Fruit fly (Drosophila melanogaster) whole organism, embryonic: ENCODE results near the gene Tim17a2.
A peak's percentile ranks its signal among the peaks of the same experiment; 100 is the strongest.

Source experiments
- Atf6 ChIP-seq: fragments of 200-800 bp; sonication (Bioruptor generic); IDR thresholded peaks from 2 replicates; pipeline ENCODE4 v1.3.6; 2022; ENCODE audit warnings: missing biosample characterization, missing genetic modification characterization
- Awh ChIP-seq: fragments of 200-800 bp; sonication (Bioruptor generic); IDR thresholded peaks from 2 replicates; pipeline ENCODE4, ENCODE4 v1.3.6; 2022; ENCODE audit warnings: missing biosample characterization, missing genetic modification characterization
- C15 ChIP-seq: fragments of 200-800 bp; sonication (Bioruptor generic); IDR thresholded peaks from 3 replicates; pipeline ENCODE4 v1.3.6; 2022; ENCODE audit warnings: missing biosample characterization, missing genetic modification characterization
- CG10959 ChIP-seq: fragments of 200-800 bp; sonication (Bioruptor generic); IDR thresholded peaks from 2 replicates; pipeline ENCODE4 v1.3.6; 2022; ENCODE audit warnings: missing biosample characterization, missing genetic modification characterization
- CG11456 ChIP-seq: fragments of 200-800 bp; sonication (Bioruptor generic); IDR thresholded peaks from 3 replicates; pipeline ENCODE4 v1.3.6; 2022; ENCODE audit warnings: missing biosample characterization, missing genetic modification characterization
- CG12659 ChIP-seq: fragments of 200-800 bp; sonication (Bioruptor generic); optimal IDR thresholded peaks from 3 replicates; lab custom pipeline; 2017; ENCODE audit warnings: mild to moderate bottlenecking, missing biosample characterization, missing genetic modification reagents, missing genetic modification characterization
- CG13894 ChIP-seq: fragments of 200-800 bp; sonication (Bioruptor generic); optimal IDR thresholded peaks from 3 replicates; lab custom pipeline; 2018; ENCODE audit warnings: missing biosample characterization, mild to moderate bottlenecking, missing genetic modification characterization, moderate library complexity
- CG1529 ChIP-seq: fragments of 200-800 bp; sonication (Bioruptor generic); optimal IDR thresholded peaks from 3 replicates; lab custom pipeline; 2018; ENCODE audit warnings: missing biosample characterization, missing genetic modification characterization
- CG15601 ChIP-seq: fragments of 200-800 bp; sonication (Bioruptor generic); optimal IDR thresholded peaks from 3 replicates; lab custom pipeline; 2019; ENCODE audit warnings: missing biosample characterization, mild to moderate bottlenecking, missing genetic modification characterization, moderate library complexity
- CG17912 ChIP-seq: fragments of 200-800 bp; sonication (Bioruptor generic); optimal IDR thresholded peaks from 2 replicates; lab custom pipeline; 2018; ENCODE audit warnings: missing biosample characterization, mild to moderate bottlenecking, missing genetic modification characterization
- CG18764 ChIP-seq: fragments of 200-800 bp; sonication (Bioruptor generic); optimal IDR thresholded peaks from 3 replicates; lab custom pipeline; 2016; ENCODE audit warnings: missing biosample characterization, missing genetic modification characterization
- CG2129 ChIP-seq: fragments of 200-800 bp; sonication (Bioruptor generic); IDR thresholded peaks from 2 replicates; pipeline ENCODE4 v1.3.6; 2022; ENCODE audit warnings: missing biosample characterization, missing genetic modification characterization; ENCODE audit not compliant: partially characterized antibody
- CG2889 ChIP-seq: fragments of 200-800 bp; sonication (Bioruptor generic); IDR thresholded peaks from 3 replicates; pipeline ENCODE4 v1.3.6; 2022; ENCODE audit warnings: missing biosample characterization, missing genetic modification characterization
- CG33557 ChIP-seq: fragments of 200-800 bp; sonication (Bioruptor generic); optimal IDR thresholded peaks from 2 replicates; lab custom pipeline; 2019; ENCODE audit warnings: missing biosample characterization, mild to moderate bottlenecking, missing genetic modification characterization, moderate library complexity
- CG4424 ChIP-seq: fragments of 200-800 bp; sonication (Bioruptor generic); optimal IDR thresholded peaks from 3 replicates; lab custom pipeline; 2016; ENCODE audit warnings: missing biosample characterization, missing genetic modification characterization
- CG6765 ChIP-seq: fragments of 200-800 bp; sonication (Bioruptor generic); optimal IDR thresholded peaks from 3 replicates; lab custom pipeline; 2017; ENCODE audit warnings: missing biosample characterization, mild to moderate bottlenecking, missing genetic modification characterization
- CG7556 ChIP-seq: fragments of 200-800 bp; sonication (Bioruptor generic); optimal IDR thresholded peaks from 2 replicates; lab custom pipeline; 2017; ENCODE audit warnings: missing biosample characterization, mild to moderate bottlenecking, missing genetic modification characterization
- CG9215 ChIP-seq: fragments of 200-800 bp; sonication (Bioruptor generic); IDR thresholded peaks from 2 replicates; pipeline ENCODE4 v1.3.6; 2022; ENCODE audit warnings: missing biosample characterization, missing genetic modification characterization
- CTCF ChIP-seq: fragments of 200-800 bp; sonication (Bioruptor generic); optimal IDR thresholded peaks from 2 replicates; lab custom pipeline; 2017; ENCODE audit warnings: missing biosample characterization, mild to moderate bottlenecking, missing genetic modification characterization, moderate library complexity
- Deaf1 ChIP-seq: fragments of 200-800 bp; optimal IDR thresholded peaks from 3 replicates; lab custom pipeline; 2019; ENCODE audit warnings: missing biosample characterization, mild to moderate bottlenecking, missing genetic modification characterization, moderate library complexity
- ERR ChIP-seq: fragments of 200-800 bp; sonication (Bioruptor generic); optimal IDR thresholded peaks from 2 replicates; lab custom pipeline; 2016; ENCODE audit warnings: missing biosample characterization, missing genetic modification characterization
- GATAe ChIP-seq: fragments of 200-800 bp; sonication (Bioruptor generic); conservative IDR thresholded peaks from 2 replicates; pipeline ENCODE4 v1.3.6; 2022; ENCODE audit warnings: missing biosample characterization, missing genetic modification characterization
- Gsc ChIP-seq: fragments of 200-800 bp; sonication (Bioruptor generic); IDR thresholded peaks from 2 replicates; pipeline ENCODE4 v1.3.6; 2022; ENCODE audit warnings: missing biosample characterization, missing genetic modification characterization
- Gug ChIP-seq: fragments of 200-800 bp; sonication (Bioruptor generic); IDR thresholded peaks from 4 replicates; pipeline ENCODE4 v1.3.6; 2022; ENCODE audit warnings: missing biosample characterization, missing genetic modification characterization
- Hmx ChIP-seq: fragments of 200-800 bp; sonication (Bioruptor generic); optimal IDR thresholded peaks from 2 replicates; lab custom pipeline; 2016; ENCODE audit warnings: missing biosample characterization, missing genetic modification characterization
- Nf-YB ChIP-seq: fragments of 200-800 bp; sonication (Bioruptor generic); optimal IDR thresholded peaks from 3 replicates; lab custom pipeline; 2019; ENCODE audit warnings: missing biosample characterization, mild to moderate bottlenecking, missing genetic modification characterization, moderate library complexity
- Scr ChIP-seq: fragments of 200-800 bp; sonication (Bioruptor generic); IDR thresholded peaks from 2 replicates; pipeline ENCODE4 v1.3.6; 2022; ENCODE audit warnings: missing biosample characterization, missing genetic modification characterization; ENCODE audit not compliant: partially characterized antibody
- Sry-β ChIP-seq: fragments of 200-800 bp; sonication (Bioruptor generic); optimal IDR thresholded peaks from 2 replicates; lab custom pipeline; 2018; ENCODE audit warnings: missing biosample characterization, mild to moderate bottlenecking, missing genetic modification characterization, moderate library complexity
- ara ChIP-seq: fragments of 200-800 bp; sonication (Bioruptor generic); IDR thresholded peaks from 2 replicates; pipeline ENCODE4 v1.3.6; 2022; ENCODE audit warnings: missing biosample characterization, missing genetic modification characterization
- bab2 ChIP-seq: fragments of 200-800 bp; sonication (Bioruptor generic); optimal IDR thresholded peaks from 2 replicates; lab custom pipeline; 2016; ENCODE audit warnings: missing biosample characterization, missing genetic modification characterization
- ci ChIP-seq: fragments of 200-800 bp; sonication (Bioruptor generic); IDR thresholded peaks from 3 replicates; pipeline ENCODE4 v1.3.6; 2022; ENCODE audit warnings: missing biosample characterization, missing genetic modification characterization
- crol ChIP-seq: fragments of 200-800 bp; sonication (Bioruptor generic); IDR thresholded peaks from 2 replicates; pipeline ENCODE4 v1.3.6; 2022; ENCODE audit warnings: missing biosample characterization, missing genetic modification characterization
- dmrt99B ChIP-seq: fragments of 200-800 bp; sonication (Bioruptor generic); optimal IDR thresholded peaks from 2 replicates; lab custom pipeline; 2018; ENCODE audit warnings: missing biosample characterization, mild to moderate bottlenecking, missing genetic modification characterization, moderate library complexity
- dpn ChIP-seq, 2 experiments: fragments of 200-800 bp; sonication (Bioruptor generic); optimal IDR thresholded peaks; 3 replicates each; lab custom pipeline; 2016; ENCODE audit warnings: missing biosample characterization in 2 of 2, missing genetic modification characterization in 2 of 2
- emc ChIP-seq: fragments of 200-800 bp; sonication (Bioruptor generic); optimal IDR thresholded peaks from 2 replicates; lab custom pipeline; 2016; ENCODE audit warnings: missing biosample characterization, missing genetic modification characterization
- ems ChIP-seq: fragments of 200-800 bp; sonication (Bioruptor generic); optimal IDR thresholded peaks from 3 replicates; lab custom pipeline; 2016; ENCODE audit warnings: missing biosample characterization, missing genetic modification characterization
- ewg ChIP-seq: fragments of 200-800 bp; sonication (Bioruptor generic); optimal IDR thresholded peaks from 3 replicates; lab custom pipeline; 2017; ENCODE audit warnings: mild to moderate bottlenecking, missing biosample characterization, missing genetic modification reagents, missing genetic modification characterization
- exex ChIP-seq: fragments of 200-800 bp; sonication (Bioruptor generic); optimal IDR thresholded peaks from 4 replicates; lab custom pipeline; 2018; ENCODE audit warnings: missing biosample characterization, mild to moderate bottlenecking, missing genetic modification characterization, moderate library complexity
- hbn ChIP-seq: fragments of 200-800 bp; sonication (Bioruptor generic); IDR thresholded peaks from 2 replicates; pipeline ENCODE4 v1.3.6; 2022; ENCODE audit warnings: missing biosample characterization, missing genetic modification characterization; ENCODE audit not compliant: partially characterized antibody
- lilli ChIP-seq: fragments of 200-800 bp; sonication (Bioruptor generic); optimal IDR thresholded peaks from 3 replicates; lab custom pipeline; 2016; ENCODE audit warnings: missing biosample characterization, missing genetic modification characterization
- maf-S ChIP-seq: fragments of 200-800 bp; sonication (Bioruptor generic); optimal IDR thresholded peaks from 2 replicates; lab custom pipeline; 2016; ENCODE audit warnings: missing biosample characterization, missing genetic modification characterization
- nmo ChIP-seq: fragments of 200-800 bp; sonication (Bioruptor generic); optimal IDR thresholded peaks from 2 replicates; lab custom pipeline; 2018; ENCODE audit warnings: missing biosample characterization, mild to moderate bottlenecking, missing genetic modification characterization, moderate library complexity
- nom ChIP-seq: fragments of 200-800 bp; sonication (Bioruptor generic); optimal IDR thresholded peaks from 2 replicates; lab custom pipeline; 2017; ENCODE audit warnings: missing biosample characterization, missing genetic modification characterization, mild to moderate bottlenecking, moderate library complexity, missing genetic modification reagents
- onecut ChIP-seq: fragments of 200-800 bp; sonication (Bioruptor generic); IDR thresholded peaks from 2 replicates; pipeline ENCODE4 v1.3.6; 2022; ENCODE audit warnings: missing biosample characterization, missing genetic modification characterization
- otp ChIP-seq: fragments of 200-800 bp; sonication (Bioruptor generic); IDR thresholded peaks from 3 replicates; pipeline ENCODE4, ENCODE4 v1.3.6; 2022; ENCODE audit warnings: missing biosample characterization, missing genetic modification characterization
- sisA ChIP-seq: fragments of 200-800 bp; sonication (Bioruptor generic); IDR thresholded peaks from 2 replicates; pipeline ENCODE4 v1.3.6; 2022; ENCODE audit warnings: missing biosample characterization, missing genetic modification characterization
- stwl ChIP-seq: fragments of 200-800 bp; sonication (Bioruptor generic); optimal IDR thresholded peaks from 3 replicates; lab custom pipeline; 2018; ENCODE audit warnings: missing biosample characterization, mild to moderate bottlenecking, missing genetic modification characterization, moderate library complexity
- tap ChIP-seq: fragments of 200-800 bp; optimal IDR thresholded peaks from 3 replicates; lab custom pipeline; 2019; ENCODE audit warnings: missing biosample characterization, mild to moderate bottlenecking, missing genetic modification characterization, moderate library complexity
- toy ChIP-seq: fragments of 200-800 bp; sonication (Bioruptor generic); IDR thresholded peaks from 2 replicates; pipeline ENCODE4 v1.3.6; 2022; ENCODE audit warnings: missing biosample characterization, missing genetic modification characterization
- wek ChIP-seq: fragments of 200-800 bp; sonication (Bioruptor generic); optimal IDR thresholded peaks from 3 replicates; lab custom pipeline; 2018; ENCODE audit warnings: missing biosample characterization, mild to moderate bottlenecking, missing genetic modification characterization, moderate library complexity

The Tim17a2 gene

DNA sequence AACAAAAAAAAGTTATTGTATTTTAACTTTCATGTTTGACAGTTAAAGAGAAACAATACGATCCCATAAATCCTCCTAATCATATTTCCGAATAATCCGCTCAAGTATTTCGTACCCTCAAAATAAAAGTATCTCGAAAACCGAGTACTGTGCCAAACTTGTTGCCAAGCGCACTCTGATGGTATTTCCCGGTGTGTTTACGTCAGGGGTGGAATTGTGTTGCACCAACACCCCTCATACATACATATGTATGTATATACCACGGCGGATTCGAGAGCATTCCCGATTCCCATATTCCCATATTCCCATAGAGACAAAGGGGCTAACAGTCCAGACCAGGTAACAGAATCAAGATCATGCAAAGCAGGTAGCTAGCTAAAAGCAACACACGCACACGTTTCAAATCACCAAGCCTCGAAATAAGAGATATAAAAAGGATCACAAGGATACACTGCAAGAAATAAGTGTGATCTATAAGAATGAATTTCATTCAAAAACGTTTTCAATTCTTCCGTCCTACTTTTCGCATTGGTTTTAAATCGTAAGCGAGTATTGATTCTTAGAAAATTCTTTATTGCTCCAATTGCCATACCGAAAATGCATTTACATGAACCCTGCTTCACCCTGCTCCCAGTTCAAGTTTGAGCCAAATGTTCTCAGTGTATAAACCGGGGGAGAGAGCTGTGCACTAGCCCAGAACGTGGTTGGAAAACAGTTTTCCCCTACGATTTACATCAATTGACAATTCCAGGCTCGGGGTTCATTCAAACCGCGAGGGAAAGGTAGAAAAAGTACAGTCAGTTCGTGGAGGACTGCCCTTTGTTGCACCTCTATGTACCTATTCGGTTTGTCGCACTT lies 50.4 kb downstream of the Tim17a2 start (continued):
- TF ChIP-seq CG6765 (GFP tag; lab: Kevin White, UChicago) (no peak), sisA (peak; percentile 48), Awh (GFP tag; lab: Robert Waterston, UW) (peak; percentile 45; the same call in 1 of the 2 replicates), onecut (peak; percentile 66), CG11456 (GFP tag; lab: Robert Waterston, UW) (no peak), CG10959 (GFP tag; lab: Robert Waterston, UW) (peak; percentile 93), ewg (GFP tag; lab: Kevin White, UChicago) (peak; percentile 47), CG15601 (peak; percentile 65), GATAe (GFP tag; lab: Robert Waterston, UW) (no peak), CG33557 (GFP tag; lab: Kevin White, UChicago) (peak; percentile 95), Scr (GFP tag; lab: Robert Waterston, UW) (no peak), dmrt99B (tag; lab: Kevin White, UChicago) (peak; percentile 52), CG17912 (no peak), CG2129 (no peak), CG13894 (tag; lab: Kevin White, UChicago) (no peak), maf-S (GFP tag; lab: Kevin White, UChicago) (peak; percentile 63), otp (GFP tag; lab: Robert Waterston, UW) (peak; percentile 68; the same call in 2 of the 3 replicates), ara (peak; percentile 90), CG1529 (peak; percentile 70), toy (GFP tag; lab: Robert Waterston, UW) (no peak), C15 (GFP tag; lab: Robert Waterston, UW) (0 out of 3 replicates have a peak, but pooled peaks have one; percentile 6), CTCF (GFP tag; lab: Kevin White, UChicago) (no peak), ERR (no peak), lilli (GFP tag; lab: Kevin White, UChicago) (peak; percentile 66), CG4424 (GFP tag; lab: Kevin White, UChicago) (peak; percentile 85), nmo (GFP tag; lab: Kevin White, UChicago) (peak; percentile 85), crol (no peak), stwl (peak; percentile 70), Gsc (peak; percentile 56; the same call in 1 of the 2 replicates), Gug (GFP tag; lab: Robert Waterston, UW) (peak; percentile 64; the same call in 2 of the 4 replicates), wek (GFP tag; lab: Kevin White, UChicago) (peak; percentile 46), Atf6 (no peak), hbn (GFP tag; lab: Robert Waterston, UW) (no peak), bab2 (GFP tag; lab: Kevin White, UChicago) (peak; percentile 75), Nf-YB (GFP tag; lab: Kevin White, UChicago) (peak; percentile 63), ci (GFP tag; lab: Robert Waterston, UW) (peak; percentile 81), Sry-β (peak; percentile 19), nom (GFP tag; lab: Kevin White, UChicago) (peak; percentile 16), exex (tag; lab: Kevin White, UChicago) (no peak), Deaf1 (no peak), ems (GFP tag; lab: Kevin White, UChicago) (peak; percentile 63), Hmx (GFP tag; lab: Kevin White, UChicago) (no peak), CG9215 (GFP tag; lab: Robert Waterston, UW) (no peak), dpn (GFP tag; optimal IDR thresholded peaks at IDR 0.05; lab: Kevin White, UChicago) (peak; percentile 59 to 64), CG12659 (GFP tag; lab: Kevin White, UChicago) (peak; percentile 11), CG18764 (GFP tag; lab: Kevin White, UChicago) (peak; percentile 67), CG7556 (GFP tag; lab: Kevin White, UChicago) (peak; percentile 78), emc (no peak), tap (peak; percentile 48), CG2889 (GFP tag; lab: Robert Waterston, UW) (no peak)
